Fruit fly (Drosophila melanogaster): ENCODE results near the gene CG34150.

Gene CG34150

DNA sequence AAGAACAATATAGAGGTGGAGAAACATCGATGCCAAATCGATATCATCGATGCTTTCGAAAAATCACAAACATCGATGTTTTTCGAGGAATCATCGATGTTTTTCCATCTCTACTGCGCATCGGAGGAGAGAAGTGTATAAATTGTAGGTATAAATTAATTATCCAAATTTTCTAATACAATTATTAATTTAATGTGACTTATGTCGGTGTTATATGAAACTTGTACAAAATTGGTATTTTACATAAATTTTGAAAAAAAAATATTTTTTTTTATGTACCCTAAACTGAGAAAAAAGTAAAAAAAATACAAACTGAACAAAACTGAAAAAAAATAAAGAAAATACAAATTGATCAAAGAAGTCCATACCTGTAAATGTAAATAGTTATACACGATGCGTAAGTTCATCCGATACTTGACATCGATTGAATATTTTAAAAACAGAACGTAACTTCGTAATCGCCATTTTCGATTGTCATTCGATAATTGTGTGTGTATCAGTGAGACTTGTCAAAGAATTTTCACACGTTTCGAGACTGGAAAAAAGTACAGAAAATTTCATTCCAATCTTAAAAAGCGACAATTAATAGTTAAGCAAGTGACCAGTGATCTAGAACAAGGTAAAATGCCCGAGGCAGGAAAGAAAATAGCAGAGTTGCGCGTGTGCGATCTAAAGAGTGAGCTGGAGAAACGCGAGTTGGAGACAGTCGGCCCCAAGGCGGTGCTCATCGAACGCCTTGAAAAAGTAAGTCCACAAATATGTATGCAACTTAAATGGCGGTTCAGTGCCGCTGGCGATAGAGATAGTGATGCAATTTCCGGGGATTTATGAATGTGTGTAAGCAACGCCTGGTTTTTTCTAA, 3.2 kb downstream of the CG34150 start, which contains the start of the genes CG5808 and Saf-B:
Gene CG5808, minus strand, starts transcription at position 15 of the 862 bp plus-strand sequence.
Gene Saf-B, plus strand, starts transcription at position 472 of the 862 bp plus-strand sequence.
- TF ChIP-seq Optix (GFP tag; IDR thresholded peaks at IDR 0.05) (no peak), Fer1 (GFP tag; optimal IDR thresholded peaks at IDR 0.05) (no peak), PHDP (tag; optimal IDR thresholded peaks at IDR 0.05) (no peak), HLH4C (GFP tag; IDR thresholded peaks at IDR 0.05; ENCODE audit: partially characterized antibody) (peak; percentile 95), ara (GFP tag; IDR thresholded peaks at IDR 0.05) (no peak), Hr78 (GFP tag; optimal IDR thresholded peaks at IDR 0.05) (no peak), CG16813 (GFP tag; IDR thresholded peaks at IDR 0.05; ENCODE audit: partially characterized antibody) (peak; percentile 90), hth (optimal IDR thresholded peaks at IDR 0.05) (no peak), Lim3 (GFP tag; IDR thresholded peaks at IDR 0.05) (no peak), CG6654 (GFP tag; optimal IDR thresholded peaks at IDR 0.05) (no peak), Dad (GFP tag; optimal IDR thresholded peaks at IDR 0.05) (no peak), CG7839 (tag; optimal IDR thresholded peaks at IDR 0.05) (no peak), dpn (GFP tag; optimal IDR thresholded peaks at IDR 0.05) (peak in 1 of 2 experiments; percentile 32), exex (tag; optimal IDR thresholded peaks at IDR 0.05) (no peak), Dek (tag; optimal IDR thresholded peaks at IDR 0.05) (peak; percentile 33), CG6272 (GFP tag; IDR thresholded peaks at IDR 0.05) (no peak), knrl (GFP tag; IDR thresholded peaks at IDR 0.05; ENCODE audit: partially characterized antibody) (peak; percentile 83; the same call in 2 of the 3 replicates), Bgb (GFP tag; IDR thresholded peaks at IDR 0.05; ENCODE audit: partially characterized antibody) (peak; percentile 76), tin (GFP tag; optimal IDR thresholded peaks at IDR 0.05) (peak; percentile 55), CG8290 (GFP tag; optimal IDR thresholded peaks at IDR 0.05) (peak; percentile 96), CG8290 (tag; optimal IDR thresholded peaks at IDR 0.05) (peak in 1 of 2 experiments; percentile 98), CG13624 (GFP tag; optimal IDR thresholded peaks at IDR 0.05) (no peak), MBD-R2 (GFP tag; IDR thresholded peaks at IDR 0.05) (peak; percentile 8; the same call in 1 of the 2 replicates), Sin3A (optimal IDR thresholded peaks at IDR 0.05) (no peak), CG3065 (GFP tag; optimal IDR thresholded peaks at IDR 0.05) (no peak), pfk (GFP tag; optimal IDR thresholded peaks at IDR 0.05) (no peak), CG32767 (GFP tag; IDR thresholded peaks at IDR 0.05) (peak; percentile 81; the same call in 1 of the 2 replicates), zfh1 (GFP tag; IDR thresholded peaks at IDR 0.05) (no peak), CG18599 (GFP tag; optimal IDR thresholded peaks at IDR 0.05) (no peak), grn (GFP tag; optimal IDR thresholded peaks at IDR 0.05) (no peak), h (optimal IDR thresholded peaks at IDR 0.05) (no peak), CG33557 (GFP tag; optimal IDR thresholded peaks at IDR 0.05) (no peak), CG9932 (GFP tag; IDR thresholded peaks at IDR 0.05) (peak; percentile 38; the same call in 1 of the 2 replicates), CG12659 (GFP tag; optimal IDR thresholded peaks at IDR 0.05) (peak; percentile 63), bowl (GFP tag; IDR thresholded peaks at IDR 0.05) (no peak; the same call in 1 of the 2 replicates), CG16779 (GFP tag; IDR thresholded peaks at IDR 0.05) (no peak), Xbp1 (GFP tag; optimal IDR thresholded peaks at IDR 0.05) (peak; percentile 39), slp2 (GFP tag; optimal IDR thresholded peaks at IDR 0.05) (no peak), Vsx1 (GFP tag; optimal IDR thresholded peaks at IDR 0.05) (no peak), sima (GFP tag; optimal IDR thresholded peaks at IDR 0.05) (no peak), amos (GFP tag; IDR thresholded peaks at IDR 0.05; ENCODE audit: partially characterized antibody) (peak; percentile 76), Dref (GFP tag; IDR thresholded peaks at IDR 0.05) (peak; percentile 82), Blimp-1 (GFP tag; optimal IDR thresholded peaks at IDR 0.05) (no peak), cg (GFP tag; optimal IDR thresholded peaks at IDR 0.05) (no peak), CG14014 (GFP tag; IDR thresholded peaks at IDR 0.05) (no peak), caup (GFP tag; optimal IDR thresholded peaks at IDR 0.05; ENCODE audit: severe bottlenecking) (no peak), Gug (GFP tag; IDR thresholded peaks at IDR 0.05) (no peak), sc (optimal IDR thresholded peaks at IDR 0.05) (no peak), sc (GFP tag; optimal IDR thresholded peaks at IDR 0.05) (no peak), NC2α (GFP tag; optimal IDR thresholded peaks at IDR 0.05) (no peak)

All from whole organism, embryonic.